Worm (Caenorhabditis elegans) whole organism, L4 larva: Measurements from ENCODE around the gene mdt-22.

Source experiments
- D1046.2 ChIP-seq: fragments of 200-800 bp; sonication (Bioruptor generic); IDR thresholded peaks from 2 replicates; pipeline ENCODE4 v1.3.6; 2022; ENCODE audit warnings: missing genetic modification characterization, missing compliant biosample characterization
- F37D6.2 ChIP-seq: sonication (generic microtip); optimal IDR thresholded peaks from 2 replicates; lab custom pipeline; 2016; ENCODE audit warnings: mild to moderate bottlenecking, missing genetic modification characterization, missing compliant biosample characterization
- R02D3.7 ChIP-seq: fragments of 150-350 bp; sonication (generic microtip); optimal IDR thresholded peaks from 3 replicates; lab custom pipeline; 2014; ENCODE audit warnings: missing biosample characterization, missing genetic modification characterization
- T26A8.4 ChIP-seq: fragments of 200-800 bp; sonication (Bioruptor generic); IDR thresholded peaks from 2 replicates; pipeline ENCODE4 v1.3.6; 2022; ENCODE audit warnings: missing genetic modification characterization, missing compliant biosample characterization
- Y105C5A.15 ChIP-seq: fragments of 200-800 bp; sonication (Bioruptor generic); IDR thresholded peaks from 2 replicates; pipeline ENCODE4 v1.3.6; 2022; ENCODE audit warnings: missing genetic modification characterization, missing compliant biosample characterization
- Y5F2A.4 ChIP-seq: fragments of 200-800 bp; sonication (Bioruptor generic); optimal IDR thresholded peaks from 2 replicates; lab custom pipeline; 2018; ENCODE audit warnings: mild to moderate bottlenecking, missing genetic modification characterization, missing compliant biosample characterization
- ZK337.2 ChIP-seq: fragments of 200-800 bp; sonication (Bioruptor generic); IDR thresholded peaks from 2 replicates; pipeline ENCODE4 v1.3.6; 2022; ENCODE audit warnings: missing genetic modification reagents, missing genetic modification characterization, missing compliant biosample characterization
- ZK546.5 ChIP-seq, 2 experiments: sonication (generic microtip); optimal IDR thresholded peaks; 2 replicates each; lab custom pipeline; 2017; ENCODE audit warnings: missing biosample characterization in 2 of 2, missing genetic modification characterization in 2 of 2
- aly-2 ChIP-seq: sonication (generic microtip); optimal IDR thresholded peaks from 2 replicates; lab custom pipeline; 2018; ENCODE audit warnings: missing biosample characterization, missing genetic modification characterization
- ama-1 ChIP-seq: fragments of 150-350 bp; optimal IDR thresholded peaks from 2 replicates; lab custom pipeline; 2014; ENCODE audit warnings: inconsistent platforms, mixed read lengths
- arid-1 ChIP-seq: fragments of 200-800 bp; sonication (Bioruptor generic); conservative IDR thresholded peaks from 2 replicates; pipeline ENCODE4 v1.3.6; 2022; ENCODE audit warnings: missing genetic modification reagents, missing genetic modification characterization, missing compliant biosample characterization
- attf-4 ChIP-seq: sonication (generic microtip); optimal IDR thresholded peaks from 3 replicates; lab custom pipeline; 2017; ENCODE audit warnings: missing biosample characterization, missing genetic modification characterization
- ceh-20 ChIP-seq: fragments of 200-800 bp; sonication (Bioruptor generic); IDR thresholded peaks from 2 replicates; pipeline ENCODE4 v1.3.6; 2022; ENCODE audit warnings: missing genetic modification reagents, missing genetic modification characterization, missing compliant biosample characterization
- ceh-62 ChIP-seq: sonication (generic microtip); optimal IDR thresholded peaks from 2 replicates; lab custom pipeline; 2017; ENCODE audit warnings: missing biosample characterization, missing genetic modification characterization
- ceh-82 ChIP-seq: sonication (generic microtip); optimal IDR thresholded peaks from 2 replicates; lab custom pipeline; 2017; ENCODE audit warnings: missing biosample characterization, missing genetic modification characterization
- cey-2 ChIP-seq: sonication (generic microtip); optimal IDR thresholded peaks from 3 replicates; lab custom pipeline; 2017; ENCODE audit warnings: missing genetic modification characterization, mild to moderate bottlenecking, missing compliant biosample characterization, antibody characterized with exemption, borderline replicate concordance; ENCODE audit not compliant: insufficient read depth
- ctbp-1 ChIP-seq: fragments of 200-800 bp; sonication (Bioruptor generic); IDR thresholded peaks from 2 replicates; pipeline ENCODE4 v1.3.6; 2022; ENCODE audit warnings: missing genetic modification reagents, missing genetic modification characterization, missing compliant biosample characterization
- daf-12 ChIP-seq: fragments of 150-350 bp; optimal IDR thresholded peaks from 2 replicates; lab custom pipeline; 2014; ENCODE audit warnings: missing biosample characterization, missing genetic modification reagents, missing genetic modification characterization
- daf-16 ChIP-seq, 3 experiments: sonication (generic microtip); optimal IDR thresholded peaks; 2 replicates each; lab custom pipeline; 2016 to 2017; ENCODE audit warnings: missing genetic modification characterization in 3 of 3, missing genetic modification reagents in 3 of 3, mild to moderate bottlenecking in 2 of 3, missing compliant biosample characterization in 2 of 3, missing biosample characterization in 1 of 3, moderate library complexity in 1 of 3
- daf-8 ChIP-seq: fragments of 200-800 bp; sonication (Bioruptor generic); IDR thresholded peaks from 2 replicates; pipeline ENCODE4 v1.3.6; 2022; ENCODE audit warnings: missing genetic modification characterization, missing compliant biosample characterization
- dmd-8 ChIP-seq: fragments of 200-800 bp; sonication (Bioruptor generic); IDR thresholded peaks from 2 replicates; pipeline ENCODE4 v1.3.6; 2022; ENCODE audit warnings: missing genetic modification characterization, missing compliant biosample characterization
- dmd-9 ChIP-seq: fragments of 200-800 bp; sonication (Bioruptor generic); IDR thresholded peaks from 2 replicates; pipeline ENCODE4 v1.3.6; 2022; ENCODE audit warnings: missing genetic modification reagents, missing genetic modification characterization, missing compliant biosample characterization
- duxl-1 ChIP-seq: sonication (generic microtip); optimal IDR thresholded peaks from 2 replicates; lab custom pipeline; 2016; ENCODE audit warnings: mild to moderate bottlenecking, missing genetic modification characterization, moderate library complexity, missing compliant biosample characterization; ENCODE audit not compliant: poor library complexity
- gei-8 ChIP-seq: fragments of 200-800 bp; sonication (Bioruptor generic); optimal IDR thresholded peaks from 2 replicates; lab custom pipeline; 2018; ENCODE audit warnings: mild to moderate bottlenecking, missing genetic modification characterization, missing compliant biosample characterization
- hif-1 ChIP-seq, 2 experiments: sonication (generic microtip); optimal IDR thresholded peaks; 2 replicates each; lab custom pipeline; 2016 to 2017; ENCODE audit warnings: missing compliant biosample characterization in 2 of 2, missing genetic modification characterization in 2 of 2, missing genetic modification reagents in 2 of 2, missing genotype in 2 of 2, mild to moderate bottlenecking in 1 of 2
- hlh-30 ChIP-seq: sonication (generic microtip); optimal IDR thresholded peaks from 2 replicates; lab custom pipeline; 2017; ENCODE audit warnings: antibody characterized with exemption, mild to moderate bottlenecking, missing genetic modification characterization, missing compliant biosample characterization; ENCODE audit not compliant: insufficient read depth
- lim-7 ChIP-seq: fragments of 200-800 bp; sonication (Bioruptor generic); IDR thresholded peaks from 2 replicates; pipeline ENCODE4 v1.3.6; 2022; ENCODE audit warnings: missing genetic modification characterization, missing compliant biosample characterization
- lin-1 ChIP-seq: fragments of 200-800 bp; sonication (Bioruptor generic); IDR thresholded peaks from 2 replicates; pipeline ENCODE4 v1.3.6; 2022; ENCODE audit warnings: missing genetic modification reagents, missing genetic modification characterization, missing compliant biosample characterization
- lin-13 ChIP-seq: fragments of 150-350 bp; optimal IDR thresholded peaks from 2 replicates; lab custom pipeline; 2014; ENCODE audit warnings: missing biosample characterization, missing genetic modification reagents, missing genetic modification characterization
- lsy-2 ChIP-seq, 2 experiments: fragments of 150-350 bp in 1 of 2; sonication (generic microtip) in 1 of 2; optimal IDR thresholded peaks; 2 replicates each; lab custom pipeline; 2014 to 2017; ENCODE audit warnings: missing biosample characterization in 2 of 2, missing genetic modification characterization in 2 of 2
- madf-5 ChIP-seq, 2 experiments: fragments of 200-800 bp; sonication (Bioruptor generic); IDR thresholded peaks; 2 replicates each; pipeline ENCODE4 v1.3.6; 2022; ENCODE audit warnings: missing compliant biosample characterization in 2 of 2, missing genetic modification characterization in 2 of 2
- mdl-1 ChIP-seq, 2 experiments: fragments of 150-350 bp in 1 of 2; sonication (generic microtip) in 1 of 2; optimal IDR thresholded peaks; 2 replicates each; lab custom pipeline; 2014 to 2017; ENCODE audit warnings: missing biosample characterization in 2 of 2, missing genetic modification characterization in 2 of 2
- mep-1 ChIP-seq: fragments of 150-350 bp; sonication (generic microtip); optimal IDR thresholded peaks from 3 replicates; lab custom pipeline; 2014; ENCODE audit warnings: missing biosample characterization, missing genetic modification characterization
- mes-2 ChIP-seq: sonication (generic microtip); optimal IDR thresholded peaks from 2 replicates; lab custom pipeline; 2016; ENCODE audit warnings: missing genotype, mild to moderate bottlenecking, missing genetic modification characterization, missing compliant biosample characterization; ENCODE audit not compliant: poor library complexity, severe bottlenecking
- mxl-2 ChIP-seq: fragments of 200-800 bp; sonication (Bioruptor generic); conservative IDR thresholded peaks from 2 replicates; pipeline ENCODE4 v1.3.6; 2022; ENCODE audit warnings: missing genetic modification reagents, missing genetic modification characterization, missing compliant biosample characterization
- nhr-237 ChIP-seq: sonication (generic microtip); optimal IDR thresholded peaks from 2 replicates; lab custom pipeline; 2017; ENCODE audit warnings: missing biosample characterization, missing genetic modification characterization
- nhr-28 ChIP-seq: fragments of 150-350 bp; optimal IDR thresholded peaks from 2 replicates; lab custom pipeline; 2014; ENCODE audit warnings: missing biosample characterization, missing genetic modification characterization
- nhr-42 ChIP-seq: fragments of 200-800 bp; sonication (Bioruptor generic); IDR thresholded peaks from 2 replicates; pipeline ENCODE4 v1.3.6; 2022; ENCODE audit warnings: missing genetic modification characterization, missing compliant biosample characterization
- nhr-6 ChIP-seq: fragments of 150-350 bp; optimal IDR thresholded peaks from 2 replicates; lab custom pipeline; 2014; ENCODE audit warnings: missing biosample characterization, missing genetic modification characterization
- pha-4 ChIP-seq, 2 experiments: fragments of 150-350 bp in 1 of 2; fragments of 200-800 bp in 1 of 2; sonication (Bioruptor generic) in 1 of 2; IDR thresholded peaks in 1 of 2; optimal IDR thresholded peaks in 1 of 2; 2 replicates each; pipeline versions ENCODE4 v1.3.6 to Lab custom; 2014 to 2022; ENCODE audit warnings: missing genetic modification characterization in 2 of 2, missing genetic modification reagents in 2 of 2, missing biosample characterization in 1 of 2, missing compliant biosample characterization in 1 of 2
- pqm-1 ChIP-seq: sonication (generic microtip); optimal IDR thresholded peaks from 2 replicates; lab custom pipeline; 2017; ENCODE audit warnings: missing biosample characterization, missing genetic modification characterization
- rbr-2 ChIP-seq: sonication (generic microtip); optimal IDR thresholded peaks from 2 replicates; lab custom pipeline; 2016; ENCODE audit warnings: missing genotype, missing genetic modification characterization, missing compliant biosample characterization
- sdz-12 ChIP-seq: fragments of 200-800 bp; sonication (Bioruptor generic); optimal IDR thresholded peaks from 2 replicates; lab custom pipeline; 2018; ENCODE audit warnings: mild to moderate bottlenecking, missing genetic modification characterization, missing compliant biosample characterization
- snpc-4 ChIP-seq: fragments of 150-350 bp; optimal IDR thresholded peaks from 2 replicates; lab custom pipeline; 2014; ENCODE audit warnings: missing biosample characterization, missing genetic modification characterization
- spr-1 ChIP-seq: sonication (generic microtip); optimal IDR thresholded peaks from 2 replicates; lab custom pipeline; 2016; ENCODE audit warnings: mild to moderate bottlenecking, missing genetic modification characterization, missing compliant biosample characterization
- spr-3 ChIP-seq: fragments of 200-800 bp; sonication (Bioruptor generic); optimal IDR thresholded peaks from 2 replicates; lab custom pipeline; 2018; ENCODE audit warnings: mild to moderate bottlenecking, missing genetic modification characterization, missing compliant biosample characterization
- unc-130 ChIP-seq: sonication (generic microtip); optimal IDR thresholded peaks from 2 replicates; lab custom pipeline; 2016; ENCODE audit warnings: missing genetic modification reagents, missing genetic modification characterization, missing compliant biosample characterization
- zag-1 ChIP-seq: fragments of 150-350 bp; optimal IDR thresholded peaks from 2 replicates; lab custom pipeline; 2014; ENCODE audit warnings: missing biosample characterization, missing genetic modification characterization
- zfp-3 ChIP-seq: fragments of 200-800 bp; sonication (Bioruptor generic); conservative IDR thresholded peaks from 2 replicates; pipeline ENCODE4 v1.3.6; 2022; ENCODE audit warnings: missing genetic modification reagents, missing genetic modification characterization, missing compliant biosample characterization
- ztf-7 ChIP-seq: fragments of 150-350 bp; optimal IDR thresholded peaks from 2 replicates; lab custom pipeline; 2014; ENCODE audit warnings: missing biosample characterization, missing genetic modification characterization

mdt-22 gene

DNA sequence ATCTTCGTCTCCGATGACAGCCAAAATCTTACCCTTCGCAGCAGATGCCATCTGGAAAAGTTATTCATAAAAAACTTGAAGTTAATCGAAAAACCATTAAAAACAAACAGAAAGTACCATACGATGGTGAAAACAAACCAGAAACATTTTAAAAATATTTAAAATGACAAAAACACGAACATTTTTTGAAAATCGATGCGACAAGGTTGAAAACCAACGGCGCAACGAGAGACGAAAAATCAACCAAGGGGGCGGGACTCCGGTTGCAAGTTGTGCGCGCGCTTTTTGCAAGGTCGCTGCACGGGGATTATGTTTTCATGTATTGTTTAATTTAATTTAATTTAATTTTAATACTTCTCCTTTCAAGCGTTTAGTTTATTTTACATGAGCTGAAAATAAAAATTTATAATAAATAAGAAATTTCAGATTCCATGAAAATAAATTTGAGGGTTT, 2.7 kb downstream of the mdt-22 start, which contains the start of gene vha-9:
Gene vha-9, minus strand, starts transcription at position 51 of the 453 bp plus-strand sequence.
- TF ChIP-seq spr-1 = no peak
- TF ChIP-seq arid-1 (GFP tag; lab: Robert Waterston, UW) = 0 out of 2 replicates have a peak, but pooled peaks have one; percentile 35
- peak; percentile 56; the same call in 1 of the 2 replicates for TF ChIP-seq nhr-42 (GFP tag; lab: Robert Waterston, UW)
- no peak for TF ChIP-seq cey-2
- TF ChIP-seq sdz-12 (GFP tag; lab: Kevin White, UChicago) = no peak
- TF ChIP-seq ceh-82 (tag; lab: Kevin White, UChicago) = no peak
- TF ChIP-seq unc-130 (GFP tag; lab: Kevin White, UChicago) = no peak
- 0 out of 2 replicates have a peak, but pooled peaks have one; percentile 26 for TF ChIP-seq T26A8.4 (GFP tag; lab: Robert Waterston, UW)
- TF ChIP-seq gei-8 (GFP tag; lab: Kevin White, UChicago) = no peak
- peak in 1 of 2 experiments; percentile 37 for TF ChIP-seq lsy-2 (tag; optimal IDR thresholded peaks at IDR 0.05; lab: Kevin White, UChicago)
- no peak for TF ChIP-seq mep-1 (tag; lab: Kevin White, UChicago)
- TF ChIP-seq zag-1 (tag; lab: Kevin White, UChicago) = no peak
- no peak for TF ChIP-seq nhr-6
- TF ChIP-seq rbr-2 (tag; lab: Kevin White, UChicago) = peak; percentile 51
- no peak for TF ChIP-seq ceh-62 (tag; lab: Kevin White, UChicago)
- TF ChIP-seq zfp-3 (GFP tag; lab: Robert Waterston, UW) = no peak
- no peak for TF ChIP-seq snpc-4
- no peak for TF ChIP-seq Y105C5A.15 (GFP tag; lab: Robert Waterston, UW)
- no peak for TF ChIP-seq nhr-237
- TF ChIP-seq lin-13 (GFP tag; lab: Kevin White, UChicago) = peak; percentile 59
- TF ChIP-seq dmd-8 (GFP tag; lab: Robert Waterston, UW) = no peak
- TF ChIP-seq R02D3.7 (tag; lab: Kevin White, UChicago) = no peak
- no peak for TF ChIP-seq ctbp-1 (GFP tag; lab: Robert Waterston, UW)
- TF ChIP-seq lim-7 (GFP tag; lab: Robert Waterston, UW) = no peak
- TF ChIP-seq ceh-20 = no peak
- TF ChIP-seq Y5F2A.4 (GFP tag; lab: Kevin White, UChicago) = no peak
- TF ChIP-seq daf-8 (GFP tag; lab: Robert Waterston, UW) = no peak
- peak; percentile 89 for TF ChIP-seq mes-2 (tag; lab: Kevin White, UChicago)
- TF ChIP-seq hif-1 (tag; optimal IDR thresholded peaks at IDR 0.05; lab: Kevin White, UChicago) = peak in 1 of 2 experiments; percentile 54
- no peak for TF ChIP-seq daf-16 (GFP tag; optimal IDR thresholded peaks at IDR 0.05; lab: Kevin White, UChicago)
- peak; percentile 56 for TF ChIP-seq daf-16 (tag; optimal IDR thresholded peaks at IDR 0.05; lab: Kevin White, UChicago)
- no peak for TF ChIP-seq ZK546.5 (tag; optimal IDR thresholded peaks at IDR 0.05; lab: Kevin White, UChicago)
- no peak for TF ChIP-seq attf-4
- TF ChIP-seq ZK337.2 (GFP tag; lab: Robert Waterston, UW) = no peak
- TF ChIP-seq hlh-30 = peak; percentile 64
- TF ChIP-seq ztf-7 = no peak
- TF ChIP-seq lin-1 = no peak
- no peak for TF ChIP-seq spr-3
- no peak for TF ChIP-seq D1046.2 (GFP tag; lab: Robert Waterston, UW)
- peak; percentile 62 for TF ChIP-seq nhr-28 (tag; lab: Kevin White, UChicago)
- no peak for TF ChIP-seq daf-12 (tag; lab: Kevin White, UChicago)
- TF ChIP-seq mdl-1 (tag; optimal IDR thresholded peaks at IDR 0.05; lab: Kevin White, UChicago) = peak in 1 of 2 experiments; percentile 2
- TF ChIP-seq dmd-9 (GFP tag; lab: Robert Waterston, UW) = no peak
- TF ChIP-seq pha-4 (GFP tag; IDR thresholded peaks at IDR 0.05; lab: Robert Waterston, UW) = 0 out of 2 replicates have a peak, but pooled peaks have one; percentile 46
- no peak for TF ChIP-seq pha-4 (tag; optimal IDR thresholded peaks at IDR 0.05; lab: Kevin White, UChicago)
- no peak for TF ChIP-seq F37D6.2 (tag; lab: Kevin White, UChicago)
- TF ChIP-seq mxl-2 = no peak
- peak; percentile 41 for TF ChIP-seq pqm-1
- peak; percentile 63 for TF ChIP-seq ama-1
- no peak for TF ChIP-seq madf-5 (GFP tag; IDR thresholded peaks at IDR 0.05; lab: Robert Waterston, UW)
- TF ChIP-seq duxl-1 (tag; lab: Kevin White, UChicago) = no peak
- no peak for TF ChIP-seq aly-2
